Worm (Caenorhabditis elegans): ENCODE data around the gene snn-1.

ce11 chrIV:1843611-1844010 is 28.7 kb upstream of the snn-1 start:
- TF ChIP-seq tra-4 (tag; optimal IDR thresholded peaks at IDR 0.05) (no peak), sea-1 (GFP tag; conservative IDR thresholded peaks at IDR 0.05) (no peak)
